Worm (Caenorhabditis elegans): ENCODE results near the gene parn-1.

Gene parn-1

ce11 chrV:12714120-12714519, 19.1 kb upstream of the parn-1 start, which contains the start of gene R11D1.4:
Gene R11D1.4, minus strand, starts transcription at chrV:12714220.
- TF ChIP-seq pqm-1 (tag; optimal IDR thresholded peaks at IDR 0.05) (no peak), tbx-2 (tag; optimal IDR thresholded peaks at IDR 0.05) (no peak), nhr-76 (tag; optimal IDR thresholded peaks at IDR 0.05) (no peak), pha-4 (tag; optimal IDR thresholded peaks at IDR 0.05) (no peak), nhr-12 (tag; optimal IDR thresholded peaks at IDR 0.05) (no peak), lin-39 (tag; optimal IDR thresholded peaks at IDR 0.05) (no peak), skn-1 (tag; optimal IDR thresholded peaks at IDR 0.05) (no peak), ZK546.5 (tag; optimal IDR thresholded peaks at IDR 0.05) (no peak), mml-1 (tag; optimal IDR thresholded peaks at IDR 0.05) (no peak), nhr-43 (tag; optimal IDR thresholded peaks at IDR 0.05; ENCODE audit: poor library complexity, severe bottlenecking) (no peak), nhr-67 (tag; optimal IDR thresholded peaks at IDR 0.05) (no peak), hmg-11 (tag; optimal IDR thresholded peaks at IDR 0.05) (no peak), snpc-4 (tag; optimal IDR thresholded peaks at IDR 0.05) (no peak), nhr-11 (tag; optimal IDR thresholded peaks at IDR 0.05) (no peak), elt-2 (tag; optimal IDR thresholded peaks at IDR 0.05) (no peak), elt-1 (tag; optimal IDR thresholded peaks at IDR 0.05) (no peak)

ce11 chrV:12711999-12712398, 16.9 kb upstream of the parn-1 start, which contains the start of gene R11D1.3:
Gene R11D1.3, minus strand, starts transcription at chrV:12712099.
- TF ChIP-seq tbx-2 (tag; optimal IDR thresholded peaks at IDR 0.05) (no peak), pha-4 (tag; optimal IDR thresholded peaks at IDR 0.05) (no peak), fkh-10 (GFP tag; optimal IDR thresholded peaks at IDR 0.05) (no peak), ceh-28 (tag; optimal IDR thresholded peaks at IDR 0.05) (no peak), eor-1 (tag; optimal IDR thresholded peaks at IDR 0.05) (no peak), ztf-4 (tag; optimal IDR thresholded peaks at IDR 0.05) (no peak), egl-5 (tag; optimal IDR thresholded peaks at IDR 0.05) (no peak), fkh-2 (tag; optimal IDR thresholded peaks at IDR 0.05) (no peak), mml-1 (tag; optimal IDR thresholded peaks at IDR 0.05) (no peak), ztf-11 (tag; optimal IDR thresholded peaks at IDR 0.05) (no peak), nhr-67 (tag; optimal IDR thresholded peaks at IDR 0.05) (no peak)

ce11 chrV:12708305-12708704, 13.2 kb upstream of the parn-1 start, which contains the start of gene R11D1.2:
Gene R11D1.2, plus strand, starts transcription at chrV:12708605.
- TF ChIP-seq elt-2 (tag; optimal IDR thresholded peaks at IDR 0.05), result no peak
- no peak for TF ChIP-seq nhr-237 (tag; optimal IDR thresholded peaks at IDR 0.05)
- TF ChIP-seq nhr-28 (tag; optimal IDR thresholded peaks at IDR 0.05), result no peak
- TF ChIP-seq egl-5 (tag; optimal IDR thresholded peaks at IDR 0.05), result no peak
- no peak for TF ChIP-seq nhr-23 (tag; optimal IDR thresholded peaks at IDR 0.05)
- no peak for TF ChIP-seq nhr-67 (tag; optimal IDR thresholded peaks at IDR 0.05)
- no peak for TF ChIP-seq ama-1 (optimal IDR thresholded peaks at IDR 0.05)
- no peak for TF ChIP-seq nhr-11 (tag; optimal IDR thresholded peaks at IDR 0.05)
- TF ChIP-seq ceh-82 (tag; optimal IDR thresholded peaks at IDR 0.05), result no peak
- no peak for TF ChIP-seq ZK546.5 (tag; optimal IDR thresholded peaks at IDR 0.05)
- TF ChIP-seq aly-2 (tag; optimal IDR thresholded peaks at IDR 0.05), result no peak
- TF ChIP-seq fkh-10 (GFP tag; optimal IDR thresholded peaks at IDR 0.05), result no peak

- no peak for TF ChIP-seq egl-5 (tag; optimal IDR thresholded peaks at IDR 0.05)
- TF ChIP-seq unc-62 (GFP tag; optimal IDR thresholded peaks at IDR 0.05), result no peak
- TF ChIP-seq skn-1 (tag; optimal IDR thresholded peaks at IDR 0.05), result no peak
- no peak for TF ChIP-seq ZK546.5 (tag; optimal IDR thresholded peaks at IDR 0.05)
- no peak for TF ChIP-seq nhr-11 (tag; optimal IDR thresholded peaks at IDR 0.05)
- TF ChIP-seq lin-15B (tag; optimal IDR thresholded peaks at IDR 0.05), result no peak
- no peak for TF ChIP-seq egl-27 (tag; optimal IDR thresholded peaks at IDR 0.05)
- TF ChIP-seq elt-2 (tag; optimal IDR thresholded peaks at IDR 0.05), result no peak
- no peak for TF ChIP-seq elt-1 (tag; optimal IDR thresholded peaks at IDR 0.05)
Observed at ce11 chrV:12706511-12706910, 11.5 kb upstream of the parn-1 start.

ce11 chrV:12704077-12704476, 9.0 kb upstream of the parn-1 start, which contains the start of gene R11D1.1:
Gene R11D1.1, plus strand, starts transcription at chrV:12704377.
- no peak for TF ChIP-seq jun-1 (tag; optimal IDR thresholded peaks at IDR 0.05)
- no peak for TF ChIP-seq R02D3.7 (tag; optimal IDR thresholded peaks at IDR 0.05)
- no peak for TF ChIP-seq lin-39 (tag; optimal IDR thresholded peaks at IDR 0.05)
- TF ChIP-seq pqm-1 (tag; optimal IDR thresholded peaks at IDR 0.05), result no peak
- no peak for TF ChIP-seq nhr-43 (tag; optimal IDR thresholded peaks at IDR 0.05; ENCODE audit: poor library complexity, severe bottlenecking)
